Worm (Caenorhabditis elegans) whole organism, L4/young adult: ENCODE results near the gene K06G5.3.

Experiments
- W03F9.2 ChIP-seq: fragments of 150-350 bp; optimal IDR thresholded peaks from 2 replicates; lab custom pipeline; 2014; ENCODE audit warnings: missing biosample characterization, missing genetic modification characterization
- dao-5 ChIP-seq: sonication (generic microtip); optimal IDR thresholded peaks from 2 replicates; lab custom pipeline; 2016; ENCODE audit warnings: missing genotype, missing genetic modification characterization, moderate library complexity, missing compliant biosample characterization
- him-1 ChIP-seq: sonication (generic microtip); optimal IDR thresholded peaks from 2 replicates; lab custom pipeline; 2016; ENCODE audit warnings: missing genotype, missing genetic modification reagents, missing genetic modification characterization, missing compliant biosample characterization

ce11 chrX:14225273-14225672, 2.2 kb upstream of the K06G5.3 start, which contains the start of gene cyp-13B2:
- TF ChIP-seq him-1 (tag; lab: Kevin White, UChicago) (no peak), W03F9.2 (tag; lab: Kevin White, UChicago) (no peak), dao-5 (tag; lab: Kevin White, UChicago) (no peak)
